Worm (Caenorhabditis elegans) whole organism, young adult: ENCODE measurements around the gene F40G9.17.

Source experiments
- akir-1 ChIP-seq: fragments of 200-800 bp; sonication (Bioruptor generic); optimal IDR thresholded peaks from 2 replicates; lab custom pipeline; 2018; ENCODE audit warnings: mild to moderate bottlenecking, missing genetic modification characterization, moderate library complexity, missing compliant biosample characterization
- ama-1 ChIP-seq, 3 experiments: fragments of 150-350 bp in 1 of 3; sonication (generic microtip) in 2 of 3; optimal IDR thresholded peaks; 2 replicates each; lab custom pipeline; 2014 to 2018; ENCODE audit warnings: missing biosample characterization in 2 of 3, missing genetic modification characterization in 2 of 3, missing genetic modification reagents in 2 of 3
- atf-7 ChIP-seq: sonication (generic microtip); optimal IDR thresholded peaks from 2 replicates; lab custom pipeline; 2017; ENCODE audit warnings: mild to moderate bottlenecking, missing genetic modification characterization, missing compliant biosample characterization
- hlh-26 ChIP-seq: fragments of 200-800 bp; sonication (Bioruptor generic); conservative IDR thresholded peaks from 2 replicates; pipeline ENCODE4 v1.3.6; 2022; ENCODE audit warnings: missing genetic modification reagents, missing genetic modification characterization, missing compliant biosample characterization
- nhr-90 ChIP-seq: sonication (generic microtip); optimal IDR thresholded peaks from 2 replicates; lab custom pipeline; 2016; ENCODE audit warnings: missing genotype, mild to moderate bottlenecking, missing genetic modification characterization, missing compliant biosample characterization
- rec-8 ChIP-seq, 2 experiments: sonication (generic microtip); optimal IDR thresholded peaks; 2 replicates each; lab custom pipeline; 2016; ENCODE audit warnings: mild to moderate bottlenecking in 2 of 2, missing genetic modification characterization in 2 of 2, missing genetic modification reagents in 2 of 2, missing genotype in 2 of 2, missing biosample characterization in 1 of 2, missing compliant biosample characterization in 1 of 2, moderate library complexity in 1 of 2

ce11 chrIII:151084-151483, 43.2 kb upstream of the F40G9.17 start:
- no peak for TF ChIP-seq hlh-26 (GFP tag; lab: Robert Waterston, UW)
- no peak for TF ChIP-seq akir-1 (GFP tag; lab: Kevin White, UChicago)
- no peak for TF ChIP-seq atf-7 (tag; lab: Kevin White, UChicago)
- TF ChIP-seq ama-1 (optimal IDR thresholded peaks at IDR 0.05; lab: Kevin White, UChicago) = no peak
- no peak for TF ChIP-seq ama-1 (GFP tag; optimal IDR thresholded peaks at IDR 0.05; lab: Kevin White, UChicago)
- no peak for TF ChIP-seq rec-8 (tag; optimal IDR thresholded peaks at IDR 0.05; lab: Kevin White, UChicago)
- no peak for TF ChIP-seq nhr-90 (tag; lab: Kevin White, UChicago)
